Worm (Caenorhabditis elegans) whole organism, young adult: ENCODE measurements around the gene F44D12.8.

Experiments
- B0035.1 ChIP-seq: sonication (generic microtip); optimal IDR thresholded peaks from 2 replicates; lab custom pipeline; 2016; ENCODE audit warnings: missing genetic modification characterization, mild to moderate bottlenecking, missing compliant biosample characterization, missing genotype, missing genetic modification reagents
- F22D6.2 ChIP-seq: sonication (generic microtip); optimal IDR thresholded peaks from 2 replicates; lab custom pipeline; 2016; ENCODE audit warnings: mild to moderate bottlenecking, missing genetic modification characterization, missing compliant biosample characterization
- F23B12.7 ChIP-seq: sonication (generic microtip); optimal IDR thresholded peaks from 2 replicates; lab custom pipeline; 2017; ENCODE audit warnings: missing genetic modification characterization, mild to moderate bottlenecking, missing compliant biosample characterization, antibody characterized with exemption, moderate library complexity; ENCODE audit not compliant: insufficient read depth
- F39B2.1 ChIP-seq: fragments of 200-800 bp; sonication (Bioruptor generic); IDR thresholded peaks from 2 replicates; pipeline ENCODE4 v1.3.6; 2022; ENCODE audit warnings: missing genetic modification reagents, missing genetic modification characterization, missing compliant biosample characterization
- F49E8.2 ChIP-seq: sonication (generic microtip); optimal IDR thresholded peaks from 3 replicates; lab custom pipeline; 2017; ENCODE audit warnings: missing genetic modification characterization, mild to moderate bottlenecking, missing compliant biosample characterization, antibody characterized with exemption, moderate library complexity; ENCODE audit not compliant: insufficient read depth
- F55B11.4 ChIP-seq: sonication (generic microtip); optimal IDR thresholded peaks from 2 replicates; lab custom pipeline; 2016; ENCODE audit warnings: missing compliant biosample characterization, missing genetic modification characterization, borderline replicate concordance; ENCODE audit not compliant: insufficient read depth
- F57C9.4 ChIP-seq: sonication (generic microtip); optimal IDR thresholded peaks from 2 replicates; lab custom pipeline; 2017; ENCODE audit warnings: mild to moderate bottlenecking, missing genetic modification characterization, missing compliant biosample characterization
- T26A5.8 ChIP-seq: sonication (generic microtip); optimal IDR thresholded peaks from 2 replicates; lab custom pipeline; 2016; ENCODE audit warnings: missing genetic modification characterization, missing compliant biosample characterization
- ama-1 ChIP-seq, 3 experiments: fragments of 150-350 bp in 1 of 3; sonication (generic microtip) in 2 of 3; optimal IDR thresholded peaks; 2 replicates each; lab custom pipeline; 2014 to 2018; ENCODE audit warnings: missing biosample characterization in 2 of 3, missing genetic modification characterization in 2 of 3, missing genetic modification reagents in 2 of 3
- atf-7 ChIP-seq: sonication (generic microtip); optimal IDR thresholded peaks from 2 replicates; lab custom pipeline; 2017; ENCODE audit warnings: mild to moderate bottlenecking, missing genetic modification characterization, missing compliant biosample characterization
- attf-6 ChIP-seq: fragments of 200-800 bp; sonication (Bioruptor generic); IDR thresholded peaks from 2 replicates; pipeline ENCODE4 v1.3.6; 2022; ENCODE audit warnings: missing genetic modification reagents, missing genetic modification characterization, missing compliant biosample characterization
- ccch-3 ChIP-seq: fragments of 200-800 bp; sonication (Bioruptor generic); optimal IDR thresholded peaks from 2 replicates; lab custom pipeline; 2018; ENCODE audit warnings: mild to moderate bottlenecking, missing genetic modification characterization, missing compliant biosample characterization
- cebp-1 ChIP-seq, 2 experiments: fragments of 200-800 bp in 1 of 2; sonication (Bioruptor generic) in 1 of 2; sonication (generic microtip) in 1 of 2; IDR thresholded peaks in 1 of 2; optimal IDR thresholded peaks in 1 of 2; 2 replicates each; pipeline versions ENCODE4 v1.3.6 to Lab custom; 2017 to 2022; ENCODE audit warnings: missing compliant biosample characterization in 2 of 2, missing genetic modification characterization in 2 of 2, mild to moderate bottlenecking in 1 of 2, missing genetic modification reagents in 1 of 2, moderate library complexity in 1 of 2
- egl-44 ChIP-seq: fragments of 200-800 bp; sonication (Bioruptor generic); IDR thresholded peaks from 2 replicates; pipeline ENCODE4 v1.3.6; 2022; ENCODE audit warnings: missing genetic modification reagents, missing genetic modification characterization, missing compliant biosample characterization
- ets-4 ChIP-seq: fragments of 200-800 bp; sonication (Bioruptor generic); optimal IDR thresholded peaks from 2 replicates; lab custom pipeline; 2018; ENCODE audit warnings: mild to moderate bottlenecking, missing genetic modification characterization, missing compliant biosample characterization
- hmg-1.2 ChIP-seq: fragments of 200-800 bp; sonication (Bioruptor generic); IDR thresholded peaks from 2 replicates; pipeline ENCODE4 v1.3.6; 2022; ENCODE audit warnings: missing genetic modification reagents, missing genetic modification characterization, missing compliant biosample characterization
- hrde-1 ChIP-seq: sonication (generic microtip); optimal IDR thresholded peaks from 2 replicates; lab custom pipeline; 2016; ENCODE audit warnings: missing genetic modification characterization, mild to moderate bottlenecking, missing compliant biosample characterization, moderate library complexity, missing genotype, missing genetic modification reagents, borderline replicate concordance
- let-607 ChIP-seq, 2 experiments: fragments of 200-800 bp in 1 of 2; sonication (Bioruptor generic) in 1 of 2; sonication (generic microtip) in 1 of 2; optimal IDR thresholded peaks; 2 replicates each; lab custom pipeline; 2016 to 2018; ENCODE audit warnings: mild to moderate bottlenecking in 2 of 2, missing compliant biosample characterization in 2 of 2, missing genetic modification characterization in 2 of 2, moderate library complexity in 2 of 2, missing genotype in 1 of 2
- madf-10 ChIP-seq: sonication (generic microtip); optimal IDR thresholded peaks from 2 replicates; lab custom pipeline; 2016; ENCODE audit warnings: mild to moderate bottlenecking, missing genetic modification characterization, missing compliant biosample characterization
- madf-6 ChIP-seq: fragments of 200-800 bp; sonication (Bioruptor generic); IDR thresholded peaks from 2 replicates; pipeline ENCODE4 v1.3.6; 2022; ENCODE audit warnings: missing genetic modification reagents, missing genetic modification characterization, missing compliant biosample characterization
- mcd-1 ChIP-seq: fragments of 200-800 bp; sonication (Bioruptor generic); IDR thresholded peaks from 2 replicates; pipeline ENCODE4 v1.3.6; 2022; ENCODE audit warnings: missing genetic modification reagents, missing genetic modification characterization, missing compliant biosample characterization
- mes-4 ChIP-seq: sonication (generic microtip); optimal IDR thresholded peaks from 2 replicates; lab custom pipeline; 2016; ENCODE audit warnings: missing genotype, missing genetic modification characterization, missing compliant biosample characterization
- nhr-80 ChIP-seq: sonication (generic microtip); optimal IDR thresholded peaks from 2 replicates; lab custom pipeline; 2016; ENCODE audit warnings: missing genetic modification characterization, missing compliant biosample characterization
- pbrm-1 ChIP-seq: fragments of 200-800 bp; sonication (Bioruptor generic); IDR thresholded peaks from 2 replicates; pipeline ENCODE4 v1.3.6; 2022; ENCODE audit warnings: missing genetic modification reagents, missing genetic modification characterization, missing compliant biosample characterization
- repo-1 ChIP-seq: sonication (generic microtip); optimal IDR thresholded peaks from 2 replicates; lab custom pipeline; 2017; ENCODE audit warnings: mild to moderate bottlenecking, missing genetic modification characterization, missing compliant biosample characterization
- sdz-38 ChIP-seq: sonication (generic microtip); optimal IDR thresholded peaks from 2 replicates; lab custom pipeline; 2016; ENCODE audit warnings: missing genotype, missing genetic modification characterization, missing compliant biosample characterization
- snpc-1.1 ChIP-seq: sonication (generic microtip); optimal IDR thresholded peaks from 2 replicates; lab custom pipeline; 2017; ENCODE audit warnings: missing genetic modification characterization, mild to moderate bottlenecking, missing compliant biosample characterization, antibody characterized with exemption, moderate library complexity, missing genotype, missing genetic modification reagents; ENCODE audit not compliant: insufficient read depth
- snpc-4 ChIP-seq, 5 experiments: fragments of 150-350 bp in 1 of 5; sonication (generic microtip) in 4 of 5; optimal IDR thresholded peaks; 2 replicates each; lab custom pipeline; 2014 to 2018; ENCODE audit warnings: missing genetic modification characterization in 5 of 5, missing biosample characterization in 3 of 5, antibody characterized with exemption in 2 of 5, mild to moderate bottlenecking in 2 of 5, missing compliant biosample characterization in 2 of 5, missing genotype in 2 of 5, moderate library complexity in 2 of 5, missing genetic modification reagents in 1 of 5
- sptf-2 ChIP-seq: fragments of 200-800 bp; sonication (Bioruptor generic); optimal IDR thresholded peaks from 2 replicates; lab custom pipeline; 2018; ENCODE audit warnings: mild to moderate bottlenecking, missing genetic modification characterization, missing compliant biosample characterization
- tbp1 ChIP-seq: fragments of 200-800 bp; sonication (Bioruptor generic); optimal IDR thresholded peaks from 2 replicates; lab custom pipeline; 2018; ENCODE audit warnings: mild to moderate bottlenecking, missing genetic modification characterization, missing compliant biosample characterization
- ztf-18 ChIP-seq: sonication (generic microtip); optimal IDR thresholded peaks from 2 replicates; lab custom pipeline; 2016; ENCODE audit warnings: missing genotype, mild to moderate bottlenecking, missing genetic modification characterization, missing compliant biosample characterization
- ztf-22 ChIP-seq: fragments of 200-800 bp; sonication (Bioruptor generic); optimal IDR thresholded peaks from 2 replicates; lab custom pipeline; 2018; ENCODE audit warnings: mild to moderate bottlenecking, missing genetic modification characterization, moderate library complexity, missing compliant biosample characterization
- ztf-28 ChIP-seq: fragments of 200-800 bp; sonication (Bioruptor generic); IDR thresholded peaks from 2 replicates; pipeline ENCODE4 v1.3.6; 2022; ENCODE audit warnings: missing genetic modification reagents, missing genetic modification characterization, missing compliant biosample characterization

F44D12.8 gene

DNA sequence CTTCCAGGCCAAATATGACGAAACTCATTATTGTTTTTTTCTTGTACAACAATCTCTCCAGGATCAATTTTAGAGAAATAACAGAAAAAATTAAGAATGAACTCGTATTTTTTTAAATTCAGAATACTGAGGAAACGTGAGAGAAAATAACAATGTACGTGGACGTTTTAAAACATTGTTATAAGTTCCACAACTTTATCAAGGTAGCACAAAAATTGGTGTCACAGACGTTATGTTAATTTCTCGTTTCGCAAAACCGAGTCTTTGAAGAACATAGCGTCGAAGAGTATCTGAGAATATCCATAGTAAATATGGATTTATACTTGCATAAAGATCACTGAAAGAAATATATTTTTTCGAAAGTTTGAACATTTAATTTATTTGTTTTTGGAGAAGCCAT lies 28.0 kb downstream of the F44D12.8 start, which contains the start of gene T04B2.8:
Gene T04B2.8, minus strand, starts transcription at position 101 of the 400 bp plus-strand sequence.
- TF ChIP-seq ama-1 (optimal IDR thresholded peaks at IDR 0.05; lab: Kevin White, UChicago) (no peak), ama-1 (GFP tag; optimal IDR thresholded peaks at IDR 0.05; lab: Kevin White, UChicago) (no peak), tbp1 (GFP tag; lab: Kevin White, UChicago) (no peak), T26A5.8 (tag; lab: Kevin White, UChicago) (no peak), pbrm-1 (GFP tag; lab: Robert Waterston, UW) (no peak), F55B11.4 (tag; lab: Kevin White, UChicago) (no peak)
- TF ChIP-seq, all 124 proteins: peak for 0

DNA sequence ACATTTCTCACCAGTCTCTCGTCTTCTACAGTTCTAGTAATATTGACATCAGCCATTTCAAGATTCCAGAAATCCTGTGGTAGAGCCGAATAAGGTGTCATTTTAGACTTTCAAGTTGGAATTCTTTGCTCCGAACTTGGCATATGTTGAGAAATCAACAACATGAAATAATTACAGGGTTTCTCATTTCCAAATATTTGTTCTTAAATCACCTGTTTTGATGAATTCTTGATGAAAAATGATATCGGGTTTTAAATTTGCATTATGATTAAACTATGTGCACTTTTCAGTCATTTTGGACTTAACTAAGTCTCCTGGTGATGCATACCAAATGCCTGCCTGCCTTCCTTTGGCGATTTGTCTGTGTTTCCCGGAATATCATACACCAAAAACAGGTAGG lies 30.5 kb downstream of the F44D12.8 start, which contains the start of gene srv-12:
Gene srv-12, minus strand, starts transcription at position 101 of the 400 bp plus-strand sequence.
- TF ChIP-seq ztf-28 (GFP tag; lab: Robert Waterston, UW) (no peak), F22D6.2 (tag; lab: Kevin White, UChicago) (no peak), nhr-80 (tag; lab: Kevin White, UChicago) (no peak), F23B12.7 (tag; lab: Kevin White, UChicago) (no peak), mcd-1 (GFP tag; lab: Robert Waterston, UW) (no peak), egl-44 (GFP tag; lab: Robert Waterston, UW) (no peak), attf-6 (GFP tag; lab: Robert Waterston, UW) (no peak), sptf-2 (GFP tag; lab: Kevin White, UChicago) (no peak)

DNA sequence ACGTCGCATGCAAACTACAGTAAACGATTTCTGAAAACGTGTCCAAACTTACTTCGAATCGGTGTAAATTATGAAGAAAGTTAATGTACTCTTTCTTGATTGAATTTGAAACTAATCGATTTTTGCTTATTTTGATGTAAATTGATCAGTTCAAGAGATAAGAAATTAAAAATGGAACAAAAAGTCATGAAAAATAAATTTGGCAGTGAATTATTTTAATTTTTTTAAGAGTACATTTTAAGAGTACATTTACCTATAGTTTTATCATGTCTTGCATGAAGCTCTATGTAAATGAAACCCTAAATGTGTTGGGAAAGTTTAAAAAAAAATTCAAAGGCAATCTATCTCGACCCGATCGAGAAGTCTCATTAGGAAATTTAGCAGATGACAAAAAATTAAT lies 33.0 kb downstream of the F44D12.8 start, which contains the start of gene T04B2.7:
Gene T04B2.7, minus strand, starts transcription at position 101 of the 400 bp plus-strand sequence.
- no peak for TF ChIP-seq hrde-1
- no peak for TF ChIP-seq hmg-1.2 (GFP tag; lab: Robert Waterston, UW)
- no peak for TF ChIP-seq F39B2.1 (GFP tag; lab: Robert Waterston, UW)
- no peak for TF ChIP-seq snpc-1.1
- TF ChIP-seq snpc-4 (GFP tag; optimal IDR thresholded peaks at IDR 0.05; lab: Kevin White, UChicago): no peak
- TF ChIP-seq snpc-4 (tag; optimal IDR thresholded peaks at IDR 0.05; lab: Kevin White, UChicago): no peak
- TF ChIP-seq F23B12.7 (tag; lab: Kevin White, UChicago): no peak
- TF ChIP-seq F22D6.2 (tag; lab: Kevin White, UChicago): no peak
- TF ChIP-seq repo-1 (tag; lab: Kevin White, UChicago): no peak
- no peak for TF ChIP-seq mes-4 (tag; lab: Kevin White, UChicago)
- no peak for TF ChIP-seq madf-10 (tag; lab: Kevin White, UChicago)
- TF ChIP-seq ccch-3 (GFP tag; lab: Kevin White, UChicago): no peak

DNA sequence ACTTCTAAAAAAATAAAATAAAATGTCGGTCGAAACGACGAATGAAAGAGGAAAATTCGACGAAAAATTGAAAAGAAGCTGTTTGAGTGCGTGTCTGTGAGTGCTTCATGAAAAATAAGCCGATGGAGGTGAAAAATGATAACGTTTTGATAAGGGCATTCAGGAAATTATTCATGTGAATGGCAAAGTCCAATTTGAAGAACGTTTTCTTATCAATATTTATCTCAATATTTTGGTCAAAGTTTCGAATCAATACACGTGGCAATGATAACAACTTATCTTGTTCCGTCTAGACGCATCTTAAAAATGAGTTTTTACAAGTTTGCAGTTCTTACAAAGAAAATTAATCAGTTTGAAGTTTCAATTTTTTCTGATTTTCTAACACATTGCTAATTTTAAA lies 36.1 kb downstream of the F44D12.8 start:
- TF ChIP-seq atf-7 (tag; lab: Kevin White, UChicago) (peak; percentile 4), nhr-80 (tag; lab: Kevin White, UChicago) (peak; percentile 73), ztf-18 (tag; lab: Kevin White, UChicago) (no peak), F49E8.2 (tag; lab: Kevin White, UChicago) (no peak), let-607 (tag; optimal IDR thresholded peaks at IDR 0.05; lab: Kevin White, UChicago) (peak in 1 of 2 experiments; percentile 53), ets-4 (GFP tag; lab: Kevin White, UChicago) (peak; percentile 40), B0035.1 (tag; lab: Kevin White, UChicago) (no peak), cebp-1 (GFP tag; IDR thresholded peaks at IDR 0.05; lab: Robert Waterston, UW) (no peak), cebp-1 (tag; optimal IDR thresholded peaks at IDR 0.05; lab: Kevin White, UChicago) (no peak), F57C9.4 (tag; lab: Kevin White, UChicago) (no peak), ama-1 (optimal IDR thresholded peaks at IDR 0.05; lab: Kevin White, UChicago) (no peak), ama-1 (GFP tag; optimal IDR thresholded peaks at IDR 0.05; lab: Kevin White, UChicago) (no peak), madf-6 (GFP tag; lab: Robert Waterston, UW) (no peak), ztf-22 (peak; percentile 17), sdz-38 (no peak)
